Worm (Caenorhabditis elegans) whole organism, L2 larva: ENCODE measurements around the gene sra-3.

Experiments used
- C34F6.9 ChIP-seq: fragments of 150-350 bp; optimal IDR thresholded peaks from 2 replicates; lab custom pipeline; 2014; ENCODE audit warnings: missing biosample characterization, missing genetic modification characterization
- Y55F3AM.14 ChIP-seq: fragments of 200-800 bp; sonication (Bioruptor generic); optimal IDR thresholded peaks from 2 replicates; lab custom pipeline; 2018; ENCODE audit warnings: mild to moderate bottlenecking, missing genetic modification characterization, missing compliant biosample characterization
- ZK546.5 ChIP-seq: sonication (generic microtip); optimal IDR thresholded peaks from 2 replicates; lab custom pipeline; 2017; ENCODE audit warnings: missing biosample characterization, missing genetic modification characterization
- aly-2 ChIP-seq: fragments of 150-350 bp; optimal IDR thresholded peaks from 2 replicates; lab custom pipeline; 2014; ENCODE audit warnings: missing biosample characterization, missing genetic modification characterization
- ama-1 ChIP-seq: fragments of 150-350 bp; optimal IDR thresholded peaks from 2 replicates; lab custom pipeline; 2018; ENCODE audit warnings: inconsistent platforms
- blmp-1 ChIP-seq: sonication (generic microtip); optimal IDR thresholded peaks from 2 replicates; lab custom pipeline; 2017; ENCODE audit warnings: missing genetic modification characterization, mild to moderate bottlenecking, missing compliant biosample characterization, antibody characterized with exemption, moderate library complexity; ENCODE audit not compliant: insufficient read depth
- dmd-4 ChIP-seq: sonication (generic microtip); optimal IDR thresholded peaks from 2 replicates; lab custom pipeline; 2017; ENCODE audit warnings: missing biosample characterization, missing genetic modification characterization
- egl-27 ChIP-seq: sonication (generic microtip); optimal IDR thresholded peaks from 3 replicates; lab custom pipeline; 2017; ENCODE audit warnings: missing biosample characterization, missing genetic modification reagents, missing genetic modification characterization
- elt-1 ChIP-seq: fragments of 150-350 bp; optimal IDR thresholded peaks from 2 replicates; lab custom pipeline; 2014; ENCODE audit warnings: missing biosample characterization, missing genetic modification characterization
- fos-1 ChIP-seq: fragments of 150-350 bp; optimal IDR thresholded peaks from 2 replicates; lab custom pipeline; 2014; ENCODE audit warnings: missing biosample characterization, missing genetic modification characterization
- gmeb-1 ChIP-seq: fragments of 150-350 bp; optimal IDR thresholded peaks from 2 replicates; lab custom pipeline; 2014; ENCODE audit warnings: missing biosample characterization, missing genetic modification characterization
- lin-11 ChIP-seq: fragments of 150-350 bp; sonication (generic microtip); optimal IDR thresholded peaks from 2 replicates; lab custom pipeline; 2014; ENCODE audit warnings: missing biosample characterization, missing genetic modification characterization, inconsistent platforms, mixed read lengths
- lin-39 ChIP-seq: fragments of 150-350 bp; optimal IDR thresholded peaks from 2 replicates; lab custom pipeline; 2014; ENCODE audit warnings: missing biosample characterization, missing genetic modification reagents, missing genetic modification characterization
- mab-5 ChIP-seq: fragments of 150-350 bp; optimal IDR thresholded peaks from 2 replicates; lab custom pipeline; 2014; ENCODE audit warnings: missing biosample characterization, missing genetic modification characterization
- mbf-1 ChIP-seq: sonication (generic microtip); optimal IDR thresholded peaks from 2 replicates; lab custom pipeline; 2017; ENCODE audit warnings: missing biosample characterization, missing genetic modification characterization
- mdl-1 ChIP-seq, 2 experiments: fragments of 150-350 bp in 1 of 2; sonication (generic microtip) in 1 of 2; optimal IDR thresholded peaks; 2 replicates each; lab custom pipeline; 2017; ENCODE audit warnings: missing biosample characterization in 2 of 2, missing genetic modification characterization in 2 of 2
- nhr-11 ChIP-seq: fragments of 150-350 bp; optimal IDR thresholded peaks from 2 replicates; lab custom pipeline; 2014; ENCODE audit warnings: missing biosample characterization, missing genetic modification characterization
- nhr-12 ChIP-seq: fragments of 150-350 bp; optimal IDR thresholded peaks from 2 replicates; lab custom pipeline; 2014; ENCODE audit warnings: missing biosample characterization, missing genetic modification characterization
- nhr-129 ChIP-seq: fragments of 150-350 bp; optimal IDR thresholded peaks from 2 replicates; lab custom pipeline; 2014; ENCODE audit warnings: missing biosample characterization, missing genetic modification characterization
- nhr-21 ChIP-seq: fragments of 150-350 bp; optimal IDR thresholded peaks from 2 replicates; lab custom pipeline; 2014; ENCODE audit warnings: missing biosample characterization, missing genetic modification characterization
- nhr-23 ChIP-seq: fragments of 150-350 bp; optimal IDR thresholded peaks from 2 replicates; lab custom pipeline; 2014; ENCODE audit warnings: missing biosample characterization, missing genetic modification reagents, missing genetic modification characterization
- nhr-237 ChIP-seq: fragments of 150-350 bp; optimal IDR thresholded peaks from 2 replicates; lab custom pipeline; 2014; ENCODE audit warnings: missing biosample characterization, missing genetic modification characterization
- nhr-25 ChIP-seq: fragments of 150-350 bp; sonication (generic microtip); optimal IDR thresholded peaks from 3 replicates; lab custom pipeline; 2014; ENCODE audit warnings: missing biosample characterization, missing genetic modification characterization
- nhr-6 ChIP-seq: fragments of 150-350 bp; optimal IDR thresholded peaks from 2 replicates; lab custom pipeline; 2014; ENCODE audit warnings: missing biosample characterization, missing genetic modification characterization
- nhr-77 ChIP-seq: fragments of 150-350 bp; optimal IDR thresholded peaks from 2 replicates; lab custom pipeline; 2014; ENCODE audit warnings: missing biosample characterization, missing genetic modification characterization
- peb-1 ChIP-seq: fragments of 150-350 bp; optimal IDR thresholded peaks from 2 replicates; lab custom pipeline; 2014; ENCODE audit warnings: missing biosample characterization, missing genetic modification characterization
- skn-1 ChIP-seq: sonication (generic microtip); optimal IDR thresholded peaks from 2 replicates; lab custom pipeline; 2017; ENCODE audit warnings: missing biosample characterization, missing genetic modification characterization
- sma-3 ChIP-seq: sonication (generic microtip); optimal IDR thresholded peaks from 2 replicates; lab custom pipeline; 2016; ENCODE audit warnings: missing genetic modification reagents, missing genetic modification characterization, missing compliant biosample characterization
- sma-9 ChIP-seq, 2 experiments: fragments of 150-350 bp in 1 of 2; sonication (generic microtip) in 1 of 2; optimal IDR thresholded peaks; 2 replicates each; lab custom pipeline; 2014 to 2016; ENCODE audit warnings: missing genetic modification characterization in 2 of 2, mild to moderate bottlenecking in 1 of 2, missing biosample characterization in 1 of 2, missing compliant biosample characterization in 1 of 2, missing genetic modification reagents in 1 of 2, moderate library complexity in 1 of 2
- unc-39 ChIP-seq: fragments of 150-350 bp; optimal IDR thresholded peaks from 2 replicates; lab custom pipeline; 2014; ENCODE audit warnings: missing biosample characterization, missing genetic modification characterization
- unc-55 ChIP-seq: fragments of 150-350 bp; sonication (generic microtip); optimal IDR thresholded peaks from 3 replicates; lab custom pipeline; 2014; ENCODE audit warnings: missing biosample characterization, missing genetic modification reagents, missing genetic modification characterization
- ztf-1 ChIP-seq: fragments of 200-800 bp; sonication (Bioruptor generic); conservative IDR thresholded peaks from 2 replicates; pipeline ENCODE4 v1.3.6; 2022; ENCODE audit warnings: missing genetic modification characterization, missing compliant biosample characterization
- ztf-11 ChIP-seq: sonication (generic microtip); optimal IDR thresholded peaks from 2 replicates; lab custom pipeline; 2017; ENCODE audit warnings: missing biosample characterization, missing genetic modification characterization
- ztf-4 ChIP-seq: fragments of 150-350 bp; optimal IDR thresholded peaks from 2 replicates; lab custom pipeline; 2014; ENCODE audit warnings: missing biosample characterization, missing genetic modification characterization

Gene sra-3

DNA sequence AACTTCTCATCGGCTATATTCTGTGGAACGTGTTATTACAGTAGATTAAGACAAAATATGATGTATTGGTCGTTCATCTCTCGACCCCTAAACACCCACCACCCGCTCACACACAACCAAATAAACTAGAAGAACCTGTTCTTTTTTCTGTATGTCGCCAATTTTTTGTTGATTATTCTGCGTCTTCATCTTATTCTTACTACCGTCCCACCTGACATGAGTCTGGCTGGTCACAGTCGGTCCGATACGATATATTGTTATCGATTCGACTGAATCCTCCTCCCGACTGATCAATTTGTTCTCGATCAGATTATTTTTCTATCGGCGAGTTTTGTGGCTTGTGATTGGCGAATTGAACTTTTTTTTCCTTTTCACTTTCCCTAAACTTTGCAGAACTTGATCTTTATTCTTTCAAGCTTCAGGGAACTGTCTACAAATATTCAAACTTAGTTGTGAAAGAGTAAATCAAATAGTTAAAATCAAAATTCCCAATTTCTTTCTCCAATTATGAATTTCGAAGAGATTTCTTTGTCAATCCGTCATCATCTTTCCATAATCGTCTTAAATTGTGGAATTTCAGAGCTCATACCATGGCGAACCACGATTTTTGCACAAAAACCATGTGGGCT lies 14.4 kb upstream of the sra-3 start, which contains the start of gene F35H8.2:
Gene F35H8.2 (plus strand): TSS at position 579 of the 629 bp plus-strand sequence.
- no peak for TF ChIP-seq nhr-23 (tag; lab: Kevin White, UChicago)
- TF ChIP-seq ztf-1 (GFP tag; lab: Robert Waterston, UW), result no peak
- TF ChIP-seq dmd-4 (tag; lab: Kevin White, UChicago), result no peak
- TF ChIP-seq blmp-1, result no peak
- TF ChIP-seq nhr-6 (tag; lab: Kevin White, UChicago), result no peak
- TF ChIP-seq sma-9 (GFP tag; optimal IDR thresholded peaks at IDR 0.05; lab: Kevin White, UChicago), result no peak
- TF ChIP-seq sma-9 (tag; optimal IDR thresholded peaks at IDR 0.05; lab: Kevin White, UChicago), result no peak
- TF ChIP-seq nhr-21 (tag; lab: Kevin White, UChicago), result peak; percentile 34
- TF ChIP-seq nhr-11 (tag; lab: Kevin White, UChicago), result no peak
- no peak for TF ChIP-seq peb-1 (tag; lab: Kevin White, UChicago)
- peak; percentile 18 for TF ChIP-seq sma-3 (GFP tag; lab: Kevin White, UChicago)
- no peak for TF ChIP-seq Y55F3AM.14 (GFP tag; lab: Kevin White, UChicago)
- no peak for TF ChIP-seq C34F6.9
- no peak for TF ChIP-seq aly-2 (tag; lab: Kevin White, UChicago)
- TF ChIP-seq nhr-25, result peak; percentile 82

- TF ChIP-seq lin-39 (tag; lab: Kevin White, UChicago), result no peak
- no peak for TF ChIP-seq ztf-4 (tag; lab: Kevin White, UChicago)
- TF ChIP-seq nhr-11 (tag; lab: Kevin White, UChicago), result no peak
- TF ChIP-seq ZK546.5 (tag; lab: Kevin White, UChicago), result no peak
Measured at ce11 chrII:9553179-9553578, 12.6 kb upstream of the sra-3 start, which contains the start of gene F35H8.1. F35H8.1 (minus strand) TSS chrII:9553279.

DNA sequence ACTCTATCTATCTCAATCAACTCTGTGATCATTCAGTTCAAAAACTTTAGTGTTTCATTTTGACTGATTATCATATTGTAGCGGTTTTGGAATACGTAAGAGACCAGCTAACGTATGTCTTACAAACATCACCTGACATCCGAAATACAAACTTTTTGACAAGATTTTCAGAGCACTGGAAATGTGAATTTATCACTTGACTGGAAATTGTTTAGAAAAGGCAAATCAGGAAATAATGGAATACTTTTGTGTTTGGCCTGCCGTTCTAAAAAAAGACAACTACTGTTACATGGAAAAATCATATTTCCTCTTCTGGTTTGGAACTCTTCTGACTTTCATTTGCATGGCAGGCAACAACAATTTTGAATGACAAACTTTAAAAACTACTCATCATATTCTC lies 10.9 kb upstream of the sra-3 start, which contains the start of gene F35H8.12:
Gene F35H8.12 (plus strand): TSS at position 301 of the 400 bp plus-strand sequence.
- TF ChIP-seq ZK546.5 (tag; lab: Kevin White, UChicago) (no peak), nhr-12 (tag; lab: Kevin White, UChicago) (no peak), fos-1 (tag; lab: Kevin White, UChicago) (no peak), mbf-1 (no peak), unc-39 (tag; lab: Kevin White, UChicago) (no peak), dmd-4 (tag; lab: Kevin White, UChicago) (no peak), lin-39 (tag; lab: Kevin White, UChicago) (no peak), elt-1 (no peak), blmp-1 (no peak), ama-1 (lab: Kevin White, UChicago) (no peak), skn-1 (no peak), nhr-11 (tag; lab: Kevin White, UChicago) (no peak), nhr-25 (no peak), C34F6.9 (no peak), nhr-129 (tag; lab: Kevin White, UChicago) (no peak), nhr-237 (tag; lab: Kevin White, UChicago) (no peak), mdl-1 (tag; optimal IDR thresholded peaks at IDR 0.05; lab: Kevin White, UChicago) (no peak), nhr-77 (tag; lab: Kevin White, UChicago) (no peak), ztf-11 (tag; lab: Kevin White, UChicago) (no peak), lin-11 (tag; lab: Kevin White, UChicago) (no peak)

DNA sequence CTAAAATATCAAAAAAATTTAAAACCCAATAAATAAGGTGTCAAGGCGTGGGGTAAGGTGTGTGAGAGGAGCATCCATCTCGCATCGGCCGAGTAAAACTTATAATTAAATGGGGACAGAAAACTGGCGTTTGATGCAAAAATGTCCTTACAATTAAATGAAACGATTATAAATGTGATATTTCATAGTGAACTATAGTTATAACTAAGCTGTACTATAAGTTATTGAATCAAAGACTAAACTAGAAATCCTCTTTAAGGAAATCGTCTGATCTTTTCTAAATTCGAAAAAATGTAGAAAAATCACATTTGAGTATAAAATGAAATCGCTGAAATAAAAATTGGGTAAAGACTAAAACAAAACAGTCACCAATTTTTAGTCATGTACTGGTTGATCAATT lies 10.1 kb upstream of the sra-3 start, which contains the start of gene sra-6:
Gene sra-6 (minus strand): TSS at position 101 of the 400 bp plus-strand sequence.
- TF ChIP-seq egl-27 (tag; lab: Kevin White, UChicago) (no peak), mdl-1 (tag; optimal IDR thresholded peaks at IDR 0.05; lab: Kevin White, UChicago) (no peak), gmeb-1 (tag; lab: Kevin White, UChicago) (no peak), lin-11 (tag; lab: Kevin White, UChicago) (no peak)

- TF ChIP-seq unc-55 (GFP tag; lab: Kevin White, UChicago), result no peak
- TF ChIP-seq skn-1, result no peak
- TF ChIP-seq mab-5 (tag; lab: Kevin White, UChicago), result no peak
Measured at ce11 chrII:9544386-9544785, 3.8 kb upstream of the sra-3 start, which contains the start of gene sra-7. sra-7 (plus strand) TSS chrII:9544686.
